Fruit fly (Drosophila melanogaster): ENCODE measurements around the gene CG9692.
A peak's percentile ranks its signal among the peaks of the same experiment; 100 is the strongest.

Gene CG9692

dm6 chr3L:16708738-16709350 is 4.1 kb downstream of the CG9692 start (continued):
- TF ChIP-seq CG32532 (GFP tag; IDR thresholded peaks at IDR 0.05), result no peak
- no peak for TF ChIP-seq Asciz (GFP tag; optimal IDR thresholded peaks at IDR 0.05)
- TF ChIP-seq ro (GFP tag; IDR thresholded peaks at IDR 0.05), result no peak
- peak; percentile 75 for TF ChIP-seq Med (GFP tag)
- TF ChIP-seq CG18599 (GFP tag; optimal IDR thresholded peaks at IDR 0.05), result peak; percentile 33
- no peak for TF ChIP-seq CG3838 (GFP tag; optimal IDR thresholded peaks at IDR 0.05)
- no peak for TF ChIP-seq tll (GFP tag; optimal IDR thresholded peaks at IDR 0.05)
- no peak for TF ChIP-seq btn (GFP tag; optimal IDR thresholded peaks at IDR 0.05)
- no peak for TF ChIP-seq CG1603 (tag; optimal IDR thresholded peaks at IDR 0.05)
- TF ChIP-seq grn (GFP tag; optimal IDR thresholded peaks at IDR 0.05), result peak; percentile 76
- peak; percentile 82 for TF ChIP-seq sug (tag; optimal IDR thresholded peaks at IDR 0.05)
- TF ChIP-seq CG18262 (tag; optimal IDR thresholded peaks at IDR 0.05), result no peak
- TF ChIP-seq Bteb2 (GFP tag; optimal IDR thresholded peaks at IDR 0.05), result no peak
- TF ChIP-seq wor (GFP tag; IDR thresholded peaks at IDR 0.05), result no peak
- no peak for TF ChIP-seq CG14050 (GFP tag; IDR thresholded peaks at IDR 0.05)
- TF ChIP-seq bbx (GFP tag; IDR thresholded peaks at IDR 0.05; ENCODE audit: partially characterized antibody), result no peak
- TF ChIP-seq Atf6 (GFP tag; IDR thresholded peaks at IDR 0.05), result peak; percentile 56
- TF ChIP-seq slp2 (GFP tag; optimal IDR thresholded peaks at IDR 0.05), result no peak
- TF ChIP-seq ftz-f1 (GFP tag; optimal IDR thresholded peaks at IDR 0.05), result peak; percentile 14
- no peak for TF ChIP-seq E2f1 (GFP tag; IDR thresholded peaks at IDR 0.05)
- TF ChIP-seq Rfx (GFP tag; IDR thresholded peaks at IDR 0.05), result no peak
- no peak for TF ChIP-seq pb (GFP tag; optimal IDR thresholded peaks at IDR 0.05)
- TF ChIP-seq salm (tag; optimal IDR thresholded peaks at IDR 0.05), result no peak
- TF ChIP-seq CG10654 (GFP tag; optimal IDR thresholded peaks at IDR 0.05), result no peak
- TF ChIP-seq pros (GFP tag; optimal IDR thresholded peaks at IDR 0.05), result peak; percentile 82
- peak; percentile 29 for TF ChIP-seq cwo (GFP tag; optimal IDR thresholded peaks at IDR 0.05)
- no peak for TF ChIP-seq TFAM (GFP tag; optimal IDR thresholded peaks at IDR 0.05)
- TF ChIP-seq CG14860 (GFP tag; IDR thresholded peaks at IDR 0.05; ENCODE audit: partially characterized antibody), result no peak
- TF ChIP-seq Nf-YA (GFP tag; IDR thresholded peaks at IDR 0.05), result no peak
- TF ChIP-seq Hr3 (GFP tag; optimal IDR thresholded peaks at IDR 0.05), result no peak
- TF ChIP-seq CG10543 (GFP tag; optimal IDR thresholded peaks at IDR 0.05), result peak; percentile 22
- no peak for TF ChIP-seq Fer3 (tag; optimal IDR thresholded peaks at IDR 0.05)
- TF ChIP-seq Optix (GFP tag; IDR thresholded peaks at IDR 0.05), result 0 out of 3 replicates have a peak, but pooled peaks have one; percentile 20
- no peak for TF ChIP-seq MESR4 (GFP tag; optimal IDR thresholded peaks at IDR 0.05)
- TF ChIP-seq sob (GFP tag; IDR thresholded peaks at IDR 0.05), result no peak; the same call in 1 of the 2 replicates
- no peak for TF ChIP-seq CG9876 (GFP tag; optimal IDR thresholded peaks at IDR 0.05)
- no peak for TF ChIP-seq NC2α (GFP tag; optimal IDR thresholded peaks at IDR 0.05)
- no peak for TF ChIP-seq hkb (optimal IDR thresholded peaks at IDR 0.05)
- 0 out of 2 replicates have a peak, but pooled peaks have one; percentile 20 for TF ChIP-seq hkb (GFP tag; IDR thresholded peaks at IDR 0.05)
- TF ChIP-seq CG11398 (GFP tag; optimal IDR thresholded peaks at IDR 0.05), result no peak
- no peak for TF ChIP-seq Ravus (GFP tag; IDR thresholded peaks at IDR 0.05)
- peak; percentile 7; the same call in 1 of the 2 replicates for TF ChIP-seq wdn (GFP tag; IDR thresholded peaks at IDR 0.05)
- no peak for TF ChIP-seq CG17361 (GFP tag; IDR thresholded peaks at IDR 0.05)
- TF ChIP-seq HLH3B (GFP tag; IDR thresholded peaks at IDR 0.05), result 0 out of 2 replicates have a peak, but pooled peaks have one; percentile 13
- peak; percentile 75 for TF ChIP-seq CG34376 (GFP tag; optimal IDR thresholded peaks at IDR 0.05)
- no peak for TF ChIP-seq lilli (GFP tag; optimal IDR thresholded peaks at IDR 0.05)
- no peak for TF ChIP-seq CG31388 (GFP tag; optimal IDR thresholded peaks at IDR 0.05)
- TF ChIP-seq gem (tag; optimal IDR thresholded peaks at IDR 0.05), result no peak
- TF ChIP-seq Spps (tag; optimal IDR thresholded peaks at IDR 0.05), result no peak
- no peak for TF ChIP-seq cato (GFP tag; optimal IDR thresholded peaks at IDR 0.05; ENCODE audit: borderline replicate concordance)
- no peak for TF ChIP-seq CG9932 (GFP tag; IDR thresholded peaks at IDR 0.05)

All from whole organism, embryonic.